Fruit fly (Drosophila melanogaster) Kc167 (cell line): ENCODE measurements around the gene Ir87a.

Experiments used
- h ChIP-seq: fragments of >200 bp; optimal IDR thresholded peaks from 3 replicates; lab custom pipeline; 2018; ENCODE audit warnings: missing external identifiers
- psq ChIP-seq: fragments of >200 bp; optimal IDR thresholded peaks from 2 replicates; lab custom pipeline; 2017; ENCODE audit warnings: missing external identifiers

- TF ChIP-seq h (lab: Kevin White, UChicago) (no peak), psq (lab: Kevin White, UChicago) (no peak)
Measured at dm6 chr3R:13382656-13383142, 37.4 kb upstream of the Ir87a start.
